Worm (Caenorhabditis elegans) whole organism, L2 larva: ENCODE measurements around the gene dpy-22.

Source experiments
- C34F6.9 ChIP-seq: fragments of 150-350 bp; optimal IDR thresholded peaks from 2 replicates; lab custom pipeline; 2014; ENCODE audit warnings: missing biosample characterization, missing genetic modification characterization
- F13H6.1 ChIP-seq: sonication (generic microtip); optimal IDR thresholded peaks from 2 replicates; lab custom pipeline; 2016; ENCODE audit warnings: missing genetic modification characterization, missing compliant biosample characterization
- Y55F3AM.14 ChIP-seq: fragments of 200-800 bp; sonication (Bioruptor generic); optimal IDR thresholded peaks from 2 replicates; lab custom pipeline; 2018; ENCODE audit warnings: mild to moderate bottlenecking, missing genetic modification characterization, missing compliant biosample characterization
- ZK546.5 ChIP-seq: sonication (generic microtip); optimal IDR thresholded peaks from 2 replicates; lab custom pipeline; 2017; ENCODE audit warnings: missing biosample characterization, missing genetic modification characterization
- alr-1 ChIP-seq: fragments of 150-350 bp; optimal IDR thresholded peaks from 2 replicates; lab custom pipeline; 2014; ENCODE audit warnings: missing biosample characterization, missing genetic modification characterization
- ama-1 ChIP-seq: fragments of 150-350 bp; optimal IDR thresholded peaks from 2 replicates; lab custom pipeline; 2018; ENCODE audit warnings: inconsistent platforms
- blmp-1 ChIP-seq: sonication (generic microtip); optimal IDR thresholded peaks from 2 replicates; lab custom pipeline; 2017; ENCODE audit warnings: missing genetic modification characterization, mild to moderate bottlenecking, missing compliant biosample characterization, antibody characterized with exemption, moderate library complexity; ENCODE audit not compliant: insufficient read depth
- ceh-16 ChIP-seq: fragments of 150-350 bp; optimal IDR thresholded peaks from 2 replicates; lab custom pipeline; 2014; ENCODE audit warnings: missing biosample characterization, missing genetic modification characterization
- crh-2 ChIP-seq: sonication (generic microtip); optimal IDR thresholded peaks from 2 replicates; lab custom pipeline; 2017; ENCODE audit warnings: missing biosample characterization, missing genetic modification characterization
- dmd-4 ChIP-seq: sonication (generic microtip); optimal IDR thresholded peaks from 2 replicates; lab custom pipeline; 2017; ENCODE audit warnings: missing biosample characterization, missing genetic modification characterization
- egl-27 ChIP-seq: sonication (generic microtip); optimal IDR thresholded peaks from 3 replicates; lab custom pipeline; 2017; ENCODE audit warnings: missing biosample characterization, missing genetic modification reagents, missing genetic modification characterization
- elt-1 ChIP-seq: fragments of 150-350 bp; optimal IDR thresholded peaks from 2 replicates; lab custom pipeline; 2014; ENCODE audit warnings: missing biosample characterization, missing genetic modification characterization
- elt-3 ChIP-seq: sonication (generic microtip); optimal IDR thresholded peaks from 2 replicates; lab custom pipeline; 2017; ENCODE audit warnings: missing biosample characterization, missing genetic modification characterization
- fos-1 ChIP-seq: fragments of 150-350 bp; optimal IDR thresholded peaks from 2 replicates; lab custom pipeline; 2014; ENCODE audit warnings: missing biosample characterization, missing genetic modification characterization
- lin-11 ChIP-seq: fragments of 150-350 bp; sonication (generic microtip); optimal IDR thresholded peaks from 2 replicates; lab custom pipeline; 2014; ENCODE audit warnings: missing biosample characterization, missing genetic modification characterization, inconsistent platforms, mixed read lengths
- lsy-2 ChIP-seq, 2 experiments: fragments of 150-350 bp in 1 of 2; sonication (generic microtip) in 1 of 2; optimal IDR thresholded peaks; 2 replicates each; lab custom pipeline; 2014 to 2017; ENCODE audit warnings: missing biosample characterization in 2 of 2, missing genetic modification characterization in 2 of 2
- nhr-10 ChIP-seq: sonication (generic microtip); optimal IDR thresholded peaks from 2 replicates; lab custom pipeline; 2017; ENCODE audit warnings: missing biosample characterization, missing genetic modification characterization
- nhr-11 ChIP-seq: fragments of 150-350 bp; optimal IDR thresholded peaks from 2 replicates; lab custom pipeline; 2014; ENCODE audit warnings: missing biosample characterization, missing genetic modification characterization
- nhr-12 ChIP-seq: fragments of 150-350 bp; optimal IDR thresholded peaks from 2 replicates; lab custom pipeline; 2014; ENCODE audit warnings: missing biosample characterization, missing genetic modification characterization
- nhr-129 ChIP-seq: fragments of 150-350 bp; optimal IDR thresholded peaks from 2 replicates; lab custom pipeline; 2014; ENCODE audit warnings: missing biosample characterization, missing genetic modification characterization
- nhr-21 ChIP-seq: fragments of 150-350 bp; optimal IDR thresholded peaks from 2 replicates; lab custom pipeline; 2014; ENCODE audit warnings: missing biosample characterization, missing genetic modification characterization
- nhr-237 ChIP-seq: fragments of 150-350 bp; optimal IDR thresholded peaks from 2 replicates; lab custom pipeline; 2014; ENCODE audit warnings: missing biosample characterization, missing genetic modification characterization
- nhr-25 ChIP-seq: fragments of 150-350 bp; sonication (generic microtip); optimal IDR thresholded peaks from 3 replicates; lab custom pipeline; 2014; ENCODE audit warnings: missing biosample characterization, missing genetic modification characterization
- nhr-6 ChIP-seq: fragments of 150-350 bp; optimal IDR thresholded peaks from 2 replicates; lab custom pipeline; 2014; ENCODE audit warnings: missing biosample characterization, missing genetic modification characterization
- peb-1 ChIP-seq: fragments of 150-350 bp; optimal IDR thresholded peaks from 2 replicates; lab custom pipeline; 2014; ENCODE audit warnings: missing biosample characterization, missing genetic modification characterization
- skn-1 ChIP-seq: sonication (generic microtip); optimal IDR thresholded peaks from 2 replicates; lab custom pipeline; 2017; ENCODE audit warnings: missing biosample characterization, missing genetic modification characterization
- sma-3 ChIP-seq: sonication (generic microtip); optimal IDR thresholded peaks from 2 replicates; lab custom pipeline; 2016; ENCODE audit warnings: missing genetic modification reagents, missing genetic modification characterization, missing compliant biosample characterization
- sma-9 ChIP-seq, 2 experiments: fragments of 150-350 bp in 1 of 2; sonication (generic microtip) in 1 of 2; optimal IDR thresholded peaks; 2 replicates each; lab custom pipeline; 2014 to 2016; ENCODE audit warnings: missing genetic modification characterization in 2 of 2, mild to moderate bottlenecking in 1 of 2, missing biosample characterization in 1 of 2, missing compliant biosample characterization in 1 of 2, missing genetic modification reagents in 1 of 2, moderate library complexity in 1 of 2
- snpc-4 ChIP-seq: fragments of 150-350 bp; optimal IDR thresholded peaks from 2 replicates; lab custom pipeline; 2014; ENCODE audit warnings: missing biosample characterization, missing genetic modification characterization
- unc-55 ChIP-seq: fragments of 150-350 bp; sonication (generic microtip); optimal IDR thresholded peaks from 3 replicates; lab custom pipeline; 2014; ENCODE audit warnings: missing biosample characterization, missing genetic modification reagents, missing genetic modification characterization
- unc-62 ChIP-seq: fragments of 150-350 bp; optimal IDR thresholded peaks from 2 replicates; lab custom pipeline; 2014; ENCODE audit warnings: missing biosample characterization, missing genetic modification reagents, missing genetic modification characterization
- zag-1 ChIP-seq: fragments of 150-350 bp; optimal IDR thresholded peaks from 2 replicates; lab custom pipeline; 2014; ENCODE audit warnings: missing biosample characterization, missing genetic modification characterization
- ztf-1 ChIP-seq: fragments of 200-800 bp; sonication (Bioruptor generic); conservative IDR thresholded peaks from 2 replicates; pipeline ENCODE4 v1.3.6; 2022; ENCODE audit warnings: missing genetic modification characterization, missing compliant biosample characterization
- ztf-11 ChIP-seq: sonication (generic microtip); optimal IDR thresholded peaks from 2 replicates; lab custom pipeline; 2017; ENCODE audit warnings: missing biosample characterization, missing genetic modification characterization
- ztf-4 ChIP-seq: fragments of 150-350 bp; optimal IDR thresholded peaks from 2 replicates; lab custom pipeline; 2014; ENCODE audit warnings: missing biosample characterization, missing genetic modification characterization

Gene dpy-22

DNA sequence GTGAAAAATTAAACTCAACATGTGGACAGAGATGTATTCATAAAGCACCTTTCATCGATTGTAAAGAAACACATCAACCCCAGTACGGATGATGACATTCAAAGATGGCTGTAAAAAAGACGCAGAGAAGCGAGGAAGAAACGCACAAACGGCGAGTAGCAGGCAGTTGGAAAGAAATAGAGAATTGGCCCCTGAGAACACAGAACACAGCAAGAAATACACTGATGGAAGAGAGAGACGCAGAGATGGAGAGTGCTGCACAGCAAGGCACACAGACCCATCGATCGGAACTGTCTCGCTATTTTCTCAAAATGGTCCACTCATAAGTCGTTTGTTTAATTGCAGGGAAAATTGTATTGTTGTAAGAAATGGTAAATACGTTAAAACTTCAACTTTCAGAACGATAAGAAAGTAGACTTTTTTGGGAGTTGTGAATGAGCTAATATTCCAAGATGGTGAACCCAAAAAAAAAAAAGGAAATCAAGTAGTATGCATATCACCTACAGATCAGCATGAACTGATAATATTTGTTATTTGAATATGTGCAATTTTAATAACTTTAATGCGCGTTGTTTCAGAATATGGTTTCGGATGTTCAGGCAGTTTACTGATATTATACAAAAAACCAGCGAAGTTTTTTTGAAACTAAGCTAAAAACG is 662 bp upstream of the dpy-22 start:
- peak; percentile 76 for TF ChIP-seq C34F6.9 (tag; lab: Kevin White, UChicago)
- peak; percentile 63 for TF ChIP-seq nhr-6 (tag; lab: Kevin White, UChicago)
- no peak for TF ChIP-seq nhr-10 (tag; lab: Kevin White, UChicago)
- no peak for TF ChIP-seq ztf-4
- no peak for TF ChIP-seq ztf-11 (tag; lab: Kevin White, UChicago)
- TF ChIP-seq sma-9 (GFP tag; optimal IDR thresholded peaks at IDR 0.05; lab: Kevin White, UChicago), result peak; percentile 26
- TF ChIP-seq sma-9 (tag; optimal IDR thresholded peaks at IDR 0.05; lab: Kevin White, UChicago), result no peak
- no peak for TF ChIP-seq unc-62 (GFP tag; lab: Kevin White, UChicago)
- TF ChIP-seq nhr-129 (tag; lab: Kevin White, UChicago), result peak; percentile 89
- no peak for TF ChIP-seq nhr-25 (tag; lab: Kevin White, UChicago)
- no peak for TF ChIP-seq ceh-16 (tag; lab: Kevin White, UChicago)
- no peak for TF ChIP-seq dmd-4 (tag; lab: Kevin White, UChicago)
- TF ChIP-seq elt-3 (tag; lab: Kevin White, UChicago), result no peak
- TF ChIP-seq alr-1, result no peak
- peak; percentile 20 for TF ChIP-seq sma-3 (GFP tag; lab: Kevin White, UChicago)
- TF ChIP-seq unc-55 (GFP tag; lab: Kevin White, UChicago), result peak; percentile 68
- peak; percentile 41 for TF ChIP-seq zag-1
- TF ChIP-seq crh-2, result peak; percentile 77
- peak; percentile 68 for TF ChIP-seq F13H6.1 (tag; lab: Kevin White, UChicago)
- TF ChIP-seq lsy-2 (tag; optimal IDR thresholded peaks at IDR 0.05; lab: Kevin White, UChicago), result peak in 1 of 2 experiments; percentile 52
- TF ChIP-seq fos-1, result peak; percentile 78
- TF ChIP-seq elt-1 (tag; lab: Kevin White, UChicago), result no peak
- peak; percentile 81 for TF ChIP-seq skn-1 (tag; lab: Kevin White, UChicago)
- TF ChIP-seq peb-1 (tag; lab: Kevin White, UChicago), result no peak

DNA sequence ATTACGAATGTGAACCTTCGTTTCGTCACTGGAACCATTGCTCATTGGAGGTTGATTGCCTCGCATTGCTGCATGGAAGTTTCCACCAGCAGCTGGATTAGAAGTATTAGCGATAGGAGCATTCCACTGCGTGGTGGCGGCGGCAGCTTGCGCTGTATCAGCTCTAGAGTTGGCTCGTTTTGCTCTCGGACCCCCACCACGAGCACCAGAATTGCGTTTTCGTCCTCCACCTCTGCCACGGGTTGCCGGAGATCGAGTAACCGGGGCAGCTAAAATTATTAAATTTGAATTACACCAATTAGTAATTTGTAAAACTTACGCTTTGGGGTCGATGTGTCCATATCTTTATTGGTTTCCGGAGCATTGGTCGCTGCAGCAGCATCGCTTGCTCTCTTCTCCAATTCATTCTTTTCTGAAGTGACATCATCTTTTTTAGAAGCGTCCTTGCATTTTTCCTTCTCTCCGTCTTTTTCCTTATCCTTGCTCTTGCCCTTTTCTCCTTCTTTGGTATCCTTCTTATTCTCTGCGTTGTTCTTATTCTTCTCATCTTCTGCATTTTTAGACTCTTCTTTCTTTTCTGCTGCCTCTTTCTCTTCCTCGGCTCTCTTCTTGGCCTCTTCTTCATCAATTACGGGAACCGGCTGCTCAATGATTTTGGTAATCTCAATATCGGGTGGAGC is 7.8 kb downstream of the dpy-22 start:
- no peak for TF ChIP-seq dmd-4 (tag; lab: Kevin White, UChicago)
- TF ChIP-seq snpc-4 (tag; lab: Kevin White, UChicago), result no peak
- TF ChIP-seq ztf-1 (GFP tag; lab: Robert Waterston, UW), result no peak
- TF ChIP-seq nhr-129 (tag; lab: Kevin White, UChicago), result peak; percentile 37
- TF ChIP-seq nhr-11 (tag; lab: Kevin White, UChicago), result no peak
- peak; percentile 24 for TF ChIP-seq unc-55 (GFP tag; lab: Kevin White, UChicago)
- peak; percentile 23 for TF ChIP-seq crh-2
- peak; percentile 48 for TF ChIP-seq sma-9 (GFP tag; optimal IDR thresholded peaks at IDR 0.05; lab: Kevin White, UChicago)
- no peak for TF ChIP-seq sma-9 (tag; optimal IDR thresholded peaks at IDR 0.05; lab: Kevin White, UChicago)
- TF ChIP-seq F13H6.1 (tag; lab: Kevin White, UChicago), result no peak
- peak; percentile 58 for TF ChIP-seq zag-1
- TF ChIP-seq C34F6.9 (tag; lab: Kevin White, UChicago), result peak; percentile 55
- TF ChIP-seq, all 48 proteins: peak for 6

DNA sequence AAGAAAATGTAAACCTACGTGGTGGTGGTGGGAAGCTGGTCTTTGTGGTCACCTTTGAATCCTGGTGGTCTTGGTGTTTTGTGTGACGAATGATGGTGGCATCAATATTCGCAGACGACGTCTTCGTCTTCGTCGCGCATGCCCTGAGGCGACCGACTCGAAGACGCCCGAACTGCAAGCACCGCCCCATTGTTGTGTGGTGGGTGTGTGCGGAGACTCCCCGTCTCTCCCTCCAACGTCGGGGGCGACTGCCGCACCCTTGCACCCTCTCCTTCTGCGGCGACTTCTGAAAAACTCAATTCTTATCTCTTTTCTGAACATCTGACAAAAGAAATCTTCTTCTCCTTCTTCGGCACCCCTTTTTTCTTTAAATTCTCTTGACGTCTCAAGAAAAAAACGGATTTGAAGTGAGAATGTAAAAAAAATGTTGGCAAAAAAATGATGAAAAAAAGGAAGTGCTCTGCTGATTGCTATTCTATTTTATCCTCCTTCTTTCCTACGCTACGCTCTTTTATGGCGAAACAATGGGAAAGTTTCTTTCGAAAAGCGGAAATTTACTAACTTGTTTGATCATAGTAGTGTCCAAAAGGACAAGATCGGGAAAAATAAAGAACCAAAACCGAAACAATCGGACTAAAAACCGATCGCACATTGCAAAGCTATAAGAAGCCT is 14.6 kb downstream of the dpy-22 start, which contains the start of gene lgc-47:
Gene lgc-47, minus strand, starts transcription at position 286 of the 672 bp plus-strand sequence.
- TF ChIP-seq nhr-12 (no peak), blmp-1 (tag; lab: Kevin White, UChicago) (no peak), nhr-11 (tag; lab: Kevin White, UChicago) (no peak), peb-1 (tag; lab: Kevin White, UChicago) (no peak), alr-1 (no peak), nhr-237 (tag; lab: Kevin White, UChicago) (no peak), unc-62 (GFP tag; lab: Kevin White, UChicago) (no peak), nhr-6 (tag; lab: Kevin White, UChicago) (no peak), nhr-21 (tag; lab: Kevin White, UChicago) (no peak), lsy-2 (tag; optimal IDR thresholded peaks at IDR 0.05; lab: Kevin White, UChicago) (no peak), nhr-25 (tag; lab: Kevin White, UChicago) (no peak), ZK546.5 (no peak), ama-1 (no peak), lin-11 (tag; lab: Kevin White, UChicago) (no peak), egl-27 (no peak), Y55F3AM.14 (no peak)
- TF ChIP-seq, all 48 proteins: peak for 0
